Worm (Caenorhabditis elegans) whole organism, midembryonic: ENCODE results near the gene spig-7.

Experiments
- flt-1 ChIP-seq: fragments of 200-800 bp; sonication (Bioruptor generic); IDR thresholded peaks from 2 replicates; pipeline ENCODE4 v1.3.6; 2022; ENCODE audit warnings: missing genetic modification characterization, missing compliant biosample characterization
- med-1 ChIP-seq: sonication (generic microtip); optimal IDR thresholded peaks from 2 replicates; lab custom pipeline; 2017; ENCODE audit warnings: missing genetic modification characterization, mild to moderate bottlenecking, missing compliant biosample characterization, antibody characterized with exemption, missing genetic modification reagents; ENCODE audit not compliant: insufficient read depth
- ref-1 ChIP-seq: fragments of 200-800 bp; sonication (Bioruptor generic); conservative IDR thresholded peaks from 2 replicates; pipeline ENCODE4 v1.3.6; 2022; ENCODE audit warnings: missing genetic modification reagents, missing genetic modification characterization, missing compliant biosample characterization

- no peak for TF ChIP-seq ref-1 (GFP tag; lab: Robert Waterston, UW)
- TF ChIP-seq flt-1 (GFP tag; lab: Robert Waterston, UW), result no peak
- TF ChIP-seq med-1 (GFP tag; lab: Kevin White, UChicago), result no peak
These were observed 13.7 kb upstream of the spig-7 start for ce11 chrV:1480841-1481240.
